Fruit fly (Drosophila melanogaster) whole organism: Measurements from ENCODE around the gene defl.

Source experiments
- CG8478 ChIP-seq: fragments of >200 bp; optimal IDR thresholded peaks from 2 replicates; lab custom pipeline; 2018; ENCODE audit warnings: inconsistent platforms
- Dll ChIP-seq: fragments of >200 bp; optimal IDR thresholded peaks from 2 replicates; lab custom pipeline; 2017
- EcR ChIP-seq, 2 experiments: fragments of >200 bp; optimal IDR thresholded peaks; 2 replicates each; lab custom pipeline; 2017; ENCODE audit warnings: missing biosample characterization in 2 of 2, missing genetic modification characterization in 2 of 2, missing genetic modification reagents in 2 of 2
- pan ChIP-seq: fragments of >200 bp; optimal IDR thresholded peaks from 2 replicates; lab custom pipeline; 2017
- psq ChIP-seq: fragments of >200 bp; optimal IDR thresholded peaks from 2 replicates; lab custom pipeline; 2017
- usp ChIP-seq: fragments of >200 bp; optimal IDR thresholded peaks from 2 replicates; lab custom pipeline; 2017; ENCODE audit warnings: missing biosample characterization, missing genetic modification characterization, mixed read lengths

defl gene

DNA sequence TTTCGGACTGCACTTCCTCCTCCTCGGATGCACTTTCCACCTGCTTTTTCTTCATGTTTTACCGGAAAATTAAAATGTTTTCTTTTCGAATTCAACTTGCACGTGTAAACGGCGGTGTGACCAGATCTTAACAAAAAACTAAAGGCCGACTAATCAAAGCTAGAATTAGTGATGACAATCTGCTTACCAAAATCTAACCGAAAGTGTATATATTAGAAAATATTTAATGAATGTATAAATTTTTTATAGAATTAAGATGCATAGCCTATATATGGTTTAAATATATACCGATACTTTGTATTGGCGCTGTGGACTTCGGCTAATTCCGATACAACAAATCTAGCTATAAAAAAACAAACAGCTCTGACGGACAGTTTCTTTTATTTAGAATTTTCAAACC lies 4.3 kb upstream of the defl start, which contains the start of the genes CG18178 and CG14174:
Gene CG18178, minus strand, starts transcription at position 216 of the 400 bp plus-strand sequence.
Gene CG14174, plus strand, starts transcription at position 400 of the 400 bp plus-strand sequence.
- TF ChIP-seq CG8478 (lab: Kevin White, UChicago) (no peak), psq (no peak), pan (lab: Kevin White, UChicago) (no peak), usp (GFP tag; lab: Kevin White, UChicago) (no peak), EcR (GFP tag; optimal IDR thresholded peaks at IDR 0.05; lab: Kevin White, UChicago) (no peak), Dll (lab: Kevin White, UChicago) (no peak)

DNA sequence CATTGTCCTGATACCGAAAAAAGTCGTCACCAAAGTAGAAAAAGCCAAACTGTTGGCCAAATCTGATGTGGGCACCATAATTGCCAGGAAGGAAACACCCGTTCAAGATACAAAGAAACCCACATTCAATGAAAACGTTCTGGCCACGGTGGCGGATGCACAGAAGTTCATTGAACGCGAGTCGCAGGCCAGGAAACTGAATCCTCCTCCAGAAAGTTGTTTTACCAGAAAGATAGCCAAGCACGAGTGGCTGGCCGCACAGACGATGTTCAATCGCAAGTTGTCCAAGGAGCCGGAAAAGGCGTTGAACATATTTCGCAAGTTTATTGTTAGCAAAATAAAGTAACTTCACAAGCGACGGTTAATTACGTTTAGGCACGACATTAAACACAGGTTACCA lies 3.1 kb upstream of the defl start:
- TF ChIP-seq Dll (lab: Kevin White, UChicago), result no peak
- no peak for TF ChIP-seq usp (GFP tag; lab: Kevin White, UChicago)
- TF ChIP-seq psq, result no peak
- TF ChIP-seq CG8478 (lab: Kevin White, UChicago), result no peak
- no peak for TF ChIP-seq pan (lab: Kevin White, UChicago)
- no peak for TF ChIP-seq EcR (GFP tag; optimal IDR thresholded peaks at IDR 0.05; lab: Kevin White, UChicago)

DNA sequence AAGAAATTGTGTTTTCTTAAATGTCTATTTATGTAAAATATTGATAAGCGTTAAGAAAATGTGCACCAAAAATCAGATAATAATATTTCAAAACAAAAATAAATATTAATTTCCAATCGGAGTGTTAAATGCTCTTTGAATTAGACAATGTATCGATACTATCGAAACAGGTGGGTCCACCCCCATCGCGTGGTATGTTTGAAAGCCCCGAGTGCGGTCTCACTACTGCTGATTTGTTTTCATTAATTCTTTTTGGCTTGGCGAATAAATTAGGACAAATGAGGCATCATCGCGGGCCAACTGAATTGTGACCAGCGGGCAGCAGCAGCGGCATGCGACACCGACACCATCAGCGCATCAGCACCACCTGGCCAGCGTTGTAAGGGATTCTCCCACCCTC lies 3.5 kb downstream of the defl start, which contains the start of gene Naa60:
Gene Naa60, plus strand, starts transcription at position 189 of the 400 bp plus-strand sequence.
- no peak for TF ChIP-seq EcR (GFP tag; optimal IDR thresholded peaks at IDR 0.05; lab: Kevin White, UChicago)
- TF ChIP-seq CG8478 (lab: Kevin White, UChicago), result no peak
- no peak for TF ChIP-seq usp (GFP tag; lab: Kevin White, UChicago)
- no peak for TF ChIP-seq psq
- TF ChIP-seq pan (lab: Kevin White, UChicago), result no peak

DNA sequence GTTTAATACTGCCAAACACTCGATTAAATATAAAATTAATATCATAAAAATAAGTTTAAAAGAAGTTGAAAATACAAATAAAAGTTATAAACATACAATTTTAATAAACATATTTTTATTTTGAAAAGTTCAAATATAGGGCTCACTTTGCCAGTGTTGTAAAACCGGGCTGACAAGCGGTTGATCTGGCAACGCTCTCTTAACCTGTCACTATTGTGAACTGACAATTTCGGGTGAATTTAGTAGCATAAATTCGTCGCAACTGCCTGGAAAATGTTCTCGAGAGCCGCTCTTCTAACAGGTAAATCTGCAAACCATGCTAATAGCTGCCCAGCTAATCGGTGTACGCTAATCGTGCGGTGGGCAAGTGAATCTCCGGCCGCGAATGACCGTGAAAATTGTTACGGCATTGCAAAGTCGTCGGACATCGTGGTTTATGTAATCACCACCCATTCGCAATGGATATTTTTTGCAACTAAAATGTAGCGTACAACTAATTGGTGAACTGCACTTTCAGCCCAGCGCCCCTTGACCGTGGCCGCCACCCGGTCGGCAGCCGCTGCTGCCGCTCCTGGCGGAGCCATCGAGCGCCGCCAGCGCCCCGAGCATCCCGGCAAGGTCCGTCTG lies 6.7 kb downstream of the defl start, which contains the start of gene ATPsynB:
Gene ATPsynB, plus strand, starts transcription at position 205 of the 627 bp plus-strand sequence.
- TF ChIP-seq pan (lab: Kevin White, UChicago) (no peak), psq (no peak), CG8478 (lab: Kevin White, UChicago) (no peak), EcR (GFP tag; optimal IDR thresholded peaks at IDR 0.05; lab: Kevin White, UChicago) (no peak), Dll (lab: Kevin White, UChicago) (no peak), usp (GFP tag; lab: Kevin White, UChicago) (no peak)

DNA sequence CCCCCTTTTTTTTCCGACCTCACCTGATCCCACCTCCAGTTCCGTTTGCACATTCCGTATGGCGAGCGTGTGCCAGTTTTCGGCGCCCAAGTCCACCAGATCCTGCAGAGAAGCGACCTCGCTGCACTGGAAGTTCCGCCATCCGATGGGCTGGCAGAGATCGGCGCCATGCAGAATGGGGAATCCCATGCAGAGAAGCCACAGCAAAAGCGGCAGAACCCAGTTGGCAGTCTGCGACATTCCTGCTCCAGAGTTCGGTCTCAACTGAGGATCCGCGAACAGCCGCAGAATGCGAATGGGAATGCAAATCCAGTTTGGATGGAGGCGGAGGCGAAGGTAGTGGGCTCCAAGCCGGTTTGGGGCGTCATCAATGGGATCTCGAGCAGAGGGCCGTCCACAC lies 10.3 kb downstream of the defl start, which contains the start of gene CG6749:
Gene CG6749, minus strand, starts transcription at position 245 of the 400 bp plus-strand sequence.
- TF ChIP-seq CG8478 (lab: Kevin White, UChicago) (no peak), usp (GFP tag; lab: Kevin White, UChicago) (no peak), psq (no peak), pan (lab: Kevin White, UChicago) (no peak)

DNA sequence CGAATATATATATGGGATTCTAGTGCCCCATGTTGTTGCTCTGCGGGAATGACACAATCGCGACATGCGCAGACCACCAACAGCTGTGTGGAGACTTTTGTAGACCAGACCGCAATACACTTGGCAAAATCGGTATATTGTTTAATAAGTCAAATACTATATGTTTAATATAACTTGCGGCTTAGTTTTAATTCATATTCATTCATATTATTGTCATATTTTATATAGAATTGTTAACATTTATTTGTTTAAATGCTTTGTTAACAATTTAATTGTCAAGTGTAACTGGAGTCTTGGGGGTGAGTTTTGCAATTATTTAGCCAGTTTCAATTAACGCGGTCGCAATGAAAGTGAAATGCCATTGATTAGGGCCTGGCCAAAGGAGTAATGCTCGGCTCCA lies 16.4 kb downstream of the defl start:
- no peak for TF ChIP-seq usp (GFP tag; lab: Kevin White, UChicago)
- TF ChIP-seq EcR (GFP tag; optimal IDR thresholded peaks at IDR 0.05; lab: Kevin White, UChicago), result no peak
- no peak for TF ChIP-seq pan (lab: Kevin White, UChicago)
- TF ChIP-seq Dll (lab: Kevin White, UChicago), result no peak
- no peak for TF ChIP-seq psq
- TF ChIP-seq CG8478 (lab: Kevin White, UChicago), result no peak

DNA sequence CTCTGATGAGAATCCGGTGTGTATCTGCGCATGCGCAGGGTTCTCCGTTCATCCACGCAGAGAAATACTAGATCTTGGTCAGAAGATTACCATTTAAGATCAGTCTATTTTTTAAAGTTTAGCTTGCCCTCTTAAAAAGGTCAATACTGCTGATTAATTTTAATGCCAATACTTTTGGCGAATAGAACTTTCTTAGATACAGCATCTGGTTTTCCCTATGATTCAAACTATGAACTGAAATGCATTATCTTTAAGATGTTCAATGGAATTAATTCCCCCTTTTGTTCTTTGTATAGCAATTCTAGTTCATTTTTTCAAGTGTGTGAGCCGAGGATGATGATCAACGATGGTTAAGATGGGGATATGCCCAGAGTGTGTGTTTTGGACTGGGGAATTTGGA lies 19.1 kb downstream of the defl start:
- TF ChIP-seq EcR (GFP tag; optimal IDR thresholded peaks at IDR 0.05; lab: Kevin White, UChicago) (no peak), usp (GFP tag; lab: Kevin White, UChicago) (no peak), pan (lab: Kevin White, UChicago) (no peak), CG8478 (lab: Kevin White, UChicago) (no peak), psq (no peak), Dll (lab: Kevin White, UChicago) (no peak)

DNA sequence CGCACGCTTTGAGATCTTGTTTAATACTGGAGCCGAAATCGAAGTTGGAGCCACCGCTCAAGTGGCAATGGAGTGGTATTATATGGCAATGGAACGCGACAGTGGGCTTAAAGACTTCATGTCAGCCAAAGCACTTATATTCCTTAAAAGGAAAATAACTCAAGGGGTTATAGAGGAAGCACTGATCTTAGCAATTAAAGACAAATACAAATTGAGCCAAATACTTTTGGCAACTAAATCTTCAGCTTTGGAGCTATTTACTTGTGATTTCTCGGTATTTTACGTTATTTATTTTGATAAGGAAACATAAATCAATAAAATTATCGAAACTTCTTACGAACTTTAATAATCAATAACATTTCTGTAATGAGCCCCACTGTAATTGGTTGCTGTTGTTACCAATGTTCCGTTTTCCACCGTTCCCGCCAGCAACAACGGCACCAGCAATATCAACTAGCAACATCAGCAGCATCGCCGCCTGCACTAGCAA lies 20.9 kb downstream of the defl start:
- TF ChIP-seq Dll (lab: Kevin White, UChicago), result no peak
- TF ChIP-seq pan (lab: Kevin White, UChicago), result no peak
- no peak for TF ChIP-seq psq
- TF ChIP-seq CG8478 (lab: Kevin White, UChicago), result no peak
- no peak for TF ChIP-seq usp (GFP tag; lab: Kevin White, UChicago)
- no peak for TF ChIP-seq EcR (GFP tag; optimal IDR thresholded peaks at IDR 0.05; lab: Kevin White, UChicago)

DNA sequence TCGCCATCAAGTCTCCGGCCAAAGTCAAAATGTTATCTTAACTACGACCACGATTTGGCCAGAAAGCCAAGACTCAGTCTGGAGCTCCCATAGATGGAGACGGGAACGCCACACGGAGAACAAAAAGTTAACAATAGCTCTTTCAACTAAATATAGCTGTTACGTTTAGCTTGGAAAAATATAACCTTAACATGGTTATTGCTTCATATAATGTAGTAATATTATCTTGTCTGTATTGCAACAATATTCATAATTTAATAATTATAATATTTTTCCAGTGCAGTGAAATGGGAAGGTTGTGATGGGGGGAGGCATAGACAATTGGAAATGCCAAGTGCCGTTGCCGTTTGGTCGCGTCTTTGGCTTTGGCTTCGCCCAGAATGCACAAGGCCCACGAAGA lies 22.2 kb downstream of the defl start:
- TF ChIP-seq usp (GFP tag; lab: Kevin White, UChicago) (no peak), Dll (lab: Kevin White, UChicago) (no peak), CG8478 (lab: Kevin White, UChicago) (no peak), psq (no peak), pan (lab: Kevin White, UChicago) (no peak), EcR (GFP tag; optimal IDR thresholded peaks at IDR 0.05; lab: Kevin White, UChicago) (no peak)

DNA sequence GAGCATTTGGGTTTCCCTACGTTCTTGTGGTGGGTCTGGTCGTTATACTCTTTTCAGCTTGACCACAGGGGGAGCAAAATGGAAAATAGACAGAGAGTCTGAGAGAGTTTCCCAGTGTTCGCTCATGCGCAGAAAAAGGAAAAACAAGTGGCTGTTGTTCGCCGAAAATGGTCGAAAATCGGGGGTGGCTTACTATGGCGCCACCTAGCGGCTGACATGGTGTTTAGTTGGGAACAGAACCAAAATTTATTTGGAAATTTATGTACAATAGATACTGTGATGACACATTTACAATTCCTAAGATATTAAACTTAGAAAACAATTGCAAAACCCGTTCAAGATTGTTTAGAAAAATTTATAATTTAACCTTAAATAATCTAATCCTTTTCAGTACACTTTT lies 28.4 kb downstream of the defl start:
- no peak for TF ChIP-seq usp (GFP tag; lab: Kevin White, UChicago)
- no peak for TF ChIP-seq pan (lab: Kevin White, UChicago)
- TF ChIP-seq EcR (GFP tag; optimal IDR thresholded peaks at IDR 0.05; lab: Kevin White, UChicago), result no peak
- TF ChIP-seq psq, result no peak
- no peak for TF ChIP-seq CG8478 (lab: Kevin White, UChicago)
- TF ChIP-seq Dll (lab: Kevin White, UChicago), result no peak

DNA sequence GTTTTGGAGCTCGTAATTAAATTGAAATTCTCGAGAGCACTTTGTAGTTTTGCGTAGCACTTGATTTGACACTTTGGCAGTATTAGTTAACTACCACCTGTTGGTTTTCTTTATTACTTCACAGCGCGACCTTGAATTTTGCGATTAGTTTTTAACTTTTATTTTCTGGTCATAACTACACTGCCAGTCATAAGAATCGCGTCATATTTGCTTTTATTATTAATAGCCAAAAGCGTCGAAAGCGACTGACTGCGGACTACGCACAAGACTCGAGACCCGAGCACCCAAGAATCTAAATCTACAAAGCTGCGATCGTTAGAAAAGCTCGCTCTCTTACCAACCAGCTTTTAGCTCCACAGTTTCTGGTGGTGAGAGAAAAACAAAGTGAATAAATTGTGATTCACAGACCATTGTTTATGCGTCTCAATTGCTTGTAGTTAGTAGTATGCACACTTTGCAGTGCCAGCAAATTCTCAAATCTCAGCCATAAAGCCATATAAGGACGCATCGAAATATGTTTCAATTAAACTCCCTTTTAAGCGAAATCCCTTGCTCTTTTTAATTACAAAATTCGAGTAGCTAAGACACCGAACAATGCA lies 37.0 kb downstream of the defl start, which contains the start of gene CG42268:
Gene CG42268, minus strand, starts transcription at position 245 of the 599 bp plus-strand sequence.
- no peak for TF ChIP-seq pan (lab: Kevin White, UChicago)
- no peak for TF ChIP-seq usp (GFP tag; lab: Kevin White, UChicago)
- no peak for TF ChIP-seq CG8478 (lab: Kevin White, UChicago)
- no peak for TF ChIP-seq EcR (GFP tag; optimal IDR thresholded peaks at IDR 0.05; lab: Kevin White, UChicago)
- TF ChIP-seq Dll (lab: Kevin White, UChicago), result no peak
- no peak for TF ChIP-seq psq
